Fruit fly (Drosophila melanogaster) whole organism, prepupa: ENCODE measurements around the gene Thor.

Experiments
- CG10631 ChIP-seq: fragments of 200-800 bp; sonication (Bioruptor generic); optimal IDR thresholded peaks from 2 replicates; lab custom pipeline; 2016; ENCODE audit warnings: missing biosample characterization, missing genetic modification characterization
- CG10669 ChIP-seq: fragments of 200-800 bp; sonication (Bioruptor generic); optimal IDR thresholded peaks from 3 replicates; lab custom pipeline; 2018; ENCODE audit warnings: missing biosample characterization, mild to moderate bottlenecking, missing genetic modification characterization, moderate library complexity
- CG11294 ChIP-seq: fragments of 200-800 bp; sonication (Bioruptor generic); IDR thresholded peaks from 2 replicates; pipeline ENCODE4 v1.3.6; 2022; ENCODE audit warnings: missing biosample characterization, missing genetic modification characterization
- CG11902 ChIP-seq: fragments of 200-800 bp; sonication (Bioruptor generic); optimal IDR thresholded peaks from 3 replicates; lab custom pipeline; 2016; ENCODE audit warnings: missing biosample characterization, missing genetic modification characterization
- CG15336 ChIP-seq: fragments of 200-800 bp; sonication (Bioruptor generic); IDR thresholded peaks from 2 replicates; pipeline ENCODE4 v1.3.6; 2022; ENCODE audit warnings: missing biosample characterization, missing genetic modification characterization
- CG1621 ChIP-seq: fragments of 200-800 bp; sonication (Bioruptor generic); optimal IDR thresholded peaks from 3 replicates; lab custom pipeline; 2018; ENCODE audit warnings: missing biosample characterization, mild to moderate bottlenecking, missing genetic modification characterization
- CG16779 ChIP-seq: fragments of 200-800 bp; sonication (Bioruptor generic); optimal IDR thresholded peaks from 3 replicates; lab custom pipeline; 2017; ENCODE audit warnings: missing biosample characterization, mild to moderate bottlenecking, missing genetic modification characterization
- CG3032 ChIP-seq: fragments of 200-800 bp; optimal IDR thresholded peaks from 2 replicates; lab custom pipeline; 2019; ENCODE audit warnings: missing biosample characterization, mild to moderate bottlenecking, missing genetic modification characterization, moderate library complexity
- CG31627 ChIP-seq: fragments of 200-800 bp; sonication (Bioruptor generic); optimal IDR thresholded peaks from 3 replicates; lab custom pipeline; 2016; ENCODE audit warnings: missing biosample characterization, missing genetic modification characterization
- CG32006 ChIP-seq: fragments of 200-800 bp; sonication (Bioruptor generic); optimal IDR thresholded peaks from 3 replicates; lab custom pipeline; 2017; ENCODE audit warnings: missing biosample characterization, mild to moderate bottlenecking, missing genetic modification characterization
- CG3919 ChIP-seq: fragments of 200-800 bp; sonication (Bioruptor generic); optimal IDR thresholded peaks from 3 replicates; lab custom pipeline; 2016; ENCODE audit warnings: missing biosample characterization, missing genetic modification characterization
- CG4318 ChIP-seq: fragments of 200-800 bp; sonication (Bioruptor generic); optimal IDR thresholded peaks from 3 replicates; lab custom pipeline; 2017; ENCODE audit warnings: missing biosample characterization, mild to moderate bottlenecking, missing genetic modification characterization
- CG6163 ChIP-seq: fragments of 200-800 bp; sonication (Bioruptor generic); IDR thresholded peaks from 3 replicates; pipeline ENCODE4 v1.3.6; 2022; ENCODE audit warnings: missing biosample characterization, missing genetic modification characterization
- CG6276 ChIP-seq: fragments of 200-800 bp; sonication (Bioruptor generic); optimal IDR thresholded peaks from 2 replicates; lab custom pipeline; 2017; ENCODE audit warnings: missing biosample characterization, mild to moderate bottlenecking, missing genetic modification characterization
- CG6792 ChIP-seq: fragments of 200-800 bp; sonication (Bioruptor generic); optimal IDR thresholded peaks from 3 replicates; lab custom pipeline; 2016; ENCODE audit warnings: missing biosample characterization, missing genetic modification characterization
- CG6808 ChIP-seq: fragments of 200-800 bp; sonication (Bioruptor generic); optimal IDR thresholded peaks from 3 replicates; lab custom pipeline; 2017; ENCODE audit warnings: missing biosample characterization, missing genetic modification characterization, mild to moderate bottlenecking, moderate library complexity, missing genetic modification reagents
- CG6854 ChIP-seq: fragments of 200-800 bp; sonication (Bioruptor generic); optimal IDR thresholded peaks from 2 replicates; lab custom pipeline; 2017; ENCODE audit warnings: missing biosample characterization, mild to moderate bottlenecking, missing genetic modification characterization
- CG8119 ChIP-seq: fragments of 200-800 bp; sonication (Bioruptor generic); IDR thresholded peaks from 3 replicates; pipeline ENCODE4 v1.3.6; 2022; ENCODE audit warnings: missing biosample characterization, missing genetic modification characterization
- CG8319 ChIP-seq: fragments of 200-800 bp; sonication (Bioruptor generic); optimal IDR thresholded peaks from 3 replicates; lab custom pipeline; 2016; ENCODE audit warnings: missing biosample characterization, missing genetic modification characterization
- CG8632 ChIP-seq: fragments of 200-800 bp; sonication (Bioruptor generic); optimal IDR thresholded peaks from 3 replicates; lab custom pipeline; 2016; ENCODE audit warnings: missing biosample characterization, missing genetic modification characterization
- CG9139 ChIP-seq: fragments of 200-800 bp; sonication (Bioruptor generic); optimal IDR thresholded peaks from 3 replicates; lab custom pipeline; 2017; ENCODE audit warnings: missing biosample characterization, mild to moderate bottlenecking, missing genetic modification characterization
- Eip75B ChIP-seq: fragments of 200-800 bp; sonication (Bioruptor generic); optimal IDR thresholded peaks from 3 replicates; lab custom pipeline; 2016; ENCODE audit warnings: missing biosample characterization, missing genetic modification characterization
- Eip78C ChIP-seq: fragments of 200-800 bp; sonication (Bioruptor generic); peaks from one replicate; lab custom pipeline; 2016; ENCODE audit warnings: missing biosample characterization, missing genetic modification characterization
- Eip93F ChIP-seq: fragments of 200-800 bp; sonication (Bioruptor generic); optimal IDR thresholded peaks from 2 replicates; lab custom pipeline; 2016; ENCODE audit warnings: missing biosample characterization, mild to moderate bottlenecking, missing genetic modification characterization
- Gug ChIP-seq: fragments of 200-800 bp; sonication (Bioruptor generic); IDR thresholded peaks from 2 replicates; pipeline ENCODE4 v1.3.6; 2022; ENCODE audit warnings: missing biosample characterization, missing genetic modification characterization
- Hr38 ChIP-seq: sonication (Bioruptor generic); optimal IDR thresholded peaks from 2 replicates; lab custom pipeline; 2016; ENCODE audit warnings: missing biosample characterization, missing genetic modification characterization
- Hr4 ChIP-seq: fragments of 200-800 bp; sonication (Bioruptor generic); optimal IDR thresholded peaks from 3 replicates; lab custom pipeline; 2016; ENCODE audit warnings: missing biosample characterization, missing genetic modification characterization
- Lpt ChIP-seq: fragments of 200-800 bp; sonication (Bioruptor generic); optimal IDR thresholded peaks from 3 replicates; lab custom pipeline; 2016; ENCODE audit warnings: missing biosample characterization, missing genetic modification characterization
- Sox102F ChIP-seq: fragments of 200-800 bp; sonication (Bioruptor generic); optimal IDR thresholded peaks from 2 replicates; lab custom pipeline; 2016; ENCODE audit warnings: missing biosample characterization, mild to moderate bottlenecking, missing genetic modification characterization
- Sox14 ChIP-seq: fragments of 200-800 bp; sonication (Bioruptor generic); optimal IDR thresholded peaks from 3 replicates; lab custom pipeline; 2016; ENCODE audit warnings: missing biosample characterization, missing genetic modification characterization
- Sox15 ChIP-seq: fragments of 200-800 bp; sonication (Bioruptor generic); optimal IDR thresholded peaks from 3 replicates; lab custom pipeline; 2016; ENCODE audit warnings: missing biosample characterization, missing genetic modification characterization
- achi ChIP-seq: fragments of 200-800 bp; sonication (Bioruptor generic); optimal IDR thresholded peaks from 3 replicates; lab custom pipeline; 2016; ENCODE audit warnings: missing biosample characterization, missing genetic modification characterization
- acj6 ChIP-seq: fragments of 200-800 bp; sonication (Bioruptor generic); optimal IDR thresholded peaks from 3 replicates; lab custom pipeline; 2016; ENCODE audit warnings: missing biosample characterization, missing genetic modification characterization
- cyc ChIP-seq: fragments of 200-800 bp; sonication (Bioruptor generic); optimal IDR thresholded peaks from 3 replicates; lab custom pipeline; 2016; ENCODE audit warnings: missing biosample characterization, missing genetic modification characterization
- eg ChIP-seq: fragments of 200-800 bp; sonication (Bioruptor generic); IDR thresholded peaks from 3 replicates; pipeline ENCODE4 v1.3.6; 2022; ENCODE audit warnings: missing biosample characterization, missing genetic modification characterization
- esn ChIP-seq: fragments of 200-800 bp; sonication (Bioruptor generic); optimal IDR thresholded peaks from 2 replicates; lab custom pipeline; 2016; ENCODE audit warnings: missing biosample characterization, mild to moderate bottlenecking, missing genetic modification characterization, moderate library complexity
- fd85E ChIP-seq: fragments of 200-800 bp; sonication (Bioruptor generic); optimal IDR thresholded peaks from 3 replicates; lab custom pipeline; 2016; ENCODE audit warnings: missing biosample characterization, missing genetic modification characterization
- fkh ChIP-seq: fragments of 200-800 bp; sonication (Bioruptor generic); optimal IDR thresholded peaks from 3 replicates; lab custom pipeline; 2017; ENCODE audit warnings: missing biosample characterization, mild to moderate bottlenecking, missing genetic modification characterization, moderate library complexity
- lz ChIP-seq: fragments of 200-800 bp; sonication (Bioruptor generic); optimal IDR thresholded peaks from 3 replicates; lab custom pipeline; 2016; ENCODE audit warnings: missing biosample characterization, missing genetic modification characterization
- net ChIP-seq: fragments of 200-800 bp; sonication (Bioruptor generic); optimal IDR thresholded peaks from 3 replicates; lab custom pipeline; 2016; ENCODE audit warnings: missing biosample characterization, missing genetic modification characterization
- salr ChIP-seq, 2 experiments: fragments of 200-800 bp; sonication (Bioruptor generic); optimal IDR thresholded peaks; 3 replicates each; lab custom pipeline; 2016 to 2018; ENCODE audit warnings: missing biosample characterization in 2 of 2, missing genetic modification characterization in 2 of 2, mild to moderate bottlenecking in 1 of 2
- spab ChIP-seq: fragments of 200-800 bp; sonication (Bioruptor generic); optimal IDR thresholded peaks from 2 replicates; lab custom pipeline; 2017; ENCODE audit warnings: missing biosample characterization, mild to moderate bottlenecking, missing genetic modification characterization, missing genetic modification reagents
- svp ChIP-seq: fragments of 200-800 bp; sonication (Bioruptor generic); peaks from one replicate; lab custom pipeline; 2016; ENCODE audit warnings: missing biosample characterization, missing genetic modification characterization
- topi ChIP-seq: fragments of 200-800 bp; sonication (Bioruptor generic); optimal IDR thresholded peaks from 3 replicates; lab custom pipeline; 2016; ENCODE audit warnings: missing biosample characterization, missing genetic modification characterization
- vri ChIP-seq: fragments of 200-800 bp; sonication (Bioruptor generic); optimal IDR thresholded peaks from 3 replicates; lab custom pipeline; 2016; ENCODE audit warnings: missing biosample characterization, mild to moderate bottlenecking, missing genetic modification characterization

Gene Thor

DNA sequence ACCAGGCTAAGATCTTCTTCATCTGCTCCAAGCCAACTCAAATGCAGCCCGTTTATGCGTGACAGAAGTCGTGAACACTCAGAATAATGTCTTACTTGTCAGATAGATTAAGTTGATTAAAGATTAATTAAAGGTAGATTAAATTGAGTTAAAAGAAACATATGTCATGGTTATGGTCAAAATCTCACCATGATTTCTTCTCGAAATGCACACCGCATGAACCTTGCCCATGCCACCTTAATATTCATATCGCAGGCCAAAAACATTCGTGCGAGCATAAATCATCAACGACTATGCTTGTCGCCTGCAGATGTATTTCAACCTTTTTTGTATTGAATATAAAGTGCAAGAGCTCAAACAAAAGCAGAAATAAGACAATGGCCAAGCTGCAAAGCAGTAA lies 41.2 kb upstream of the Thor start (continued):
- TF ChIP-seq CG10669 (peak; percentile 52), topi (peak; percentile 83), Gug (GFP tag; lab: Robert Waterston, UW) (peak; percentile 69), Eip93F (GFP tag; lab: Kevin White, UChicago) (peak; percentile 53), CG3032 (tag; lab: Kevin White, UChicago) (peak; percentile 71), Hr38 (GFP tag; lab: Kevin White, UChicago) (no peak), net (GFP tag; lab: Kevin White, UChicago) (peak; percentile 73), salr (GFP tag; optimal IDR thresholded peaks at IDR 0.05; lab: Kevin White, UChicago) (peak; percentile 59 to 81), CG10631 (GFP tag; lab: Kevin White, UChicago) (peak; percentile 83), CG1621 (tag; lab: Kevin White, UChicago) (peak; percentile 76), Eip75B (GFP tag; lab: Kevin White, UChicago) (peak; percentile 80), CG4318 (peak; percentile 57), svp (peak; percentile 86), Hr4 (GFP tag; lab: Kevin White, UChicago) (peak; percentile 88), fkh (GFP tag; lab: Kevin White, UChicago) (no peak), CG8632 (peak; percentile 66), eg (GFP tag; lab: Robert Waterston, UW) (peak; percentile 91), CG9139 (GFP tag; lab: Kevin White, UChicago) (no peak), cyc (GFP tag; lab: Kevin White, UChicago) (peak; percentile 75), CG6854 (GFP tag; lab: Kevin White, UChicago) (no peak)

DNA sequence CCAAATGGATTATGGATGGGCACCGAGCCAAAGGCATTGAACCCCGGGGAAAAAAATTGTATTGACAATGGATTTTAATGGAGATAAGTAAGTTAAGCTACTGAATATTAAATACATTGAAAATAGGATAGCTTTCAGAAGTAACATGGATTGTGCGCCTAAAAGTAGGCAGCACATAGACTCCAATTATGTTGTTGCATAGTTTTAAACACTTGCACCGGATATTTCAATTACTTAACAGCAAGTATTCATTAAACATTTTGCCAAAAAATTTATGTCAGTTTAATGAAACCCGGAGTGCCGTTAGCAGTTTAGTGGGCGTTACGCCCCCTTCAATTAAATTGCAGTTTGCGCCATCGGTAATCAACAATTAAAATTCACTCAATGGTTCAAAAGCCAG lies 40.2 kb upstream of the Thor start:
- TF ChIP-seq Hr4 (GFP tag; lab: Kevin White, UChicago): no peak
- TF ChIP-seq Eip78C (GFP tag; lab: Kevin White, UChicago): no peak
- TF ChIP-seq topi: no peak
- no peak for TF ChIP-seq salr (GFP tag; optimal IDR thresholded peaks at IDR 0.05; lab: Kevin White, UChicago)
- no peak for TF ChIP-seq CG1621 (tag; lab: Kevin White, UChicago)
- TF ChIP-seq achi (GFP tag; lab: Kevin White, UChicago): no peak

dm6 chr2L:3439502-3439901 lies 38.7 kb upstream of the Thor start:
- TF ChIP-seq CG15336 (GFP tag; lab: Robert Waterston, UW) (peak; percentile 28; the same call in 1 of the 2 replicates), CG32006 (peak; percentile 19), CG6276 (no peak), CG6792 (GFP tag; lab: Kevin White, UChicago) (no peak), svp (peak; percentile 28), Eip78C (GFP tag; lab: Kevin White, UChicago) (peak; percentile 13)

- TF ChIP-seq Sox102F (GFP tag; lab: Kevin White, UChicago) (peak; percentile 57), CG11294 (GFP tag; lab: Robert Waterston, UW) (peak; percentile 84), CG6808 (GFP tag; lab: Kevin White, UChicago) (peak; percentile 44), Hr4 (GFP tag; lab: Kevin White, UChicago) (peak; percentile 86), CG15336 (GFP tag; lab: Robert Waterston, UW) (peak; percentile 83), CG8319 (GFP tag; lab: Kevin White, UChicago) (peak; percentile 58), CG6163 (GFP tag; lab: Robert Waterston, UW) (peak; percentile 78), CG8119 (GFP tag; lab: Robert Waterston, UW) (peak; percentile 90), spab (GFP tag; lab: Kevin White, UChicago) (peak; percentile 60), CG11902 (GFP tag; lab: Kevin White, UChicago) (no peak), Sox15 (GFP tag; lab: Kevin White, UChicago) (no peak), achi (GFP tag; lab: Kevin White, UChicago) (peak; percentile 49), lz (GFP tag; lab: Kevin White, UChicago) (peak; percentile 10), CG16779 (tag; lab: Kevin White, UChicago) (no peak), fd85E (no peak), CG3919 (GFP tag; lab: Kevin White, UChicago) (peak; percentile 25), acj6 (peak; percentile 81), Hr38 (GFP tag; lab: Kevin White, UChicago) (peak; percentile 41), CG8632 (no peak), CG31627 (GFP tag; lab: Kevin White, UChicago) (peak; percentile 41), fkh (GFP tag; lab: Kevin White, UChicago) (no peak), Lpt (GFP tag; lab: Kevin White, UChicago) (peak; percentile 27), svp (peak; percentile 45), cyc (GFP tag; lab: Kevin White, UChicago) (no peak), Gug (GFP tag; lab: Robert Waterston, UW) (peak; percentile 88), vri (GFP tag; lab: Kevin White, UChicago) (peak; percentile 23), CG6854 (GFP tag; lab: Kevin White, UChicago) (no peak), CG6792 (GFP tag; lab: Kevin White, UChicago) (peak; percentile 65), CG10669 (peak; percentile 49), esn (GFP tag; lab: Kevin White, UChicago) (peak; percentile 63), eg (GFP tag; lab: Robert Waterston, UW) (peak; percentile 93), Sox14 (GFP tag; lab: Kevin White, UChicago) (peak; percentile 74)
Measured at dm6 chr2L:3440322-3440721, 37.9 kb upstream of the Thor start.
